Worm (Caenorhabditis elegans): ENCODE results near the gene Y32G9A.12.

The Y32G9A.12 gene

DNA sequence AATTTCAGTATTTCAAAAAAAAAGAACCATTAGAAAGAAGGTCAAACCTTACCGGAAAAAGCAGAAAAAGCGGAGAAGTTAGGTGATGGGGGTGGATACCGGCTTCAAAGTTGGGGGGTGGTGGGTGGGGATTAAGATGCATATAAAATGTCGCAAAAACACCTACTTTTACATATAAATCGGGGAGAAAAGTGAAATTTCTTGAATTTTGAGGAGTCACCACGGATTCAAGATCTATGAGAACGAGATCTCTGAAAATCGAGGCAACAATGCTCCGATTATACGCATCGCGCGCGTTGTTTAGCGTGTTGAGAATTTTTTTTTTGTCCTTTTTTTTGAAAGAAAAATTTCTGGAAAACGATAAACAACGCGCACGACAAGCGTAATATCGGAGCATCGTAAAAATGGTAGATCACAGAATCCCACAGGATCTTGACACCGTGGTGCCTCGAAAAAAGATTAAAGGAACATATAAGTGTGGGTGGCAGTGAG lies 44.5 kb downstream of the Y32G9A.12 start (continued):
- TF ChIP-seq sea-2 (GFP tag; IDR thresholded peaks at IDR 0.05) (no peak), him-1 (tag; optimal IDR thresholded peaks at IDR 0.05) (peak; percentile 60), cebp-2 (GFP tag; IDR thresholded peaks at IDR 0.05) (peak; percentile 59; the same call in 1 of the 2 replicates), D2030.7 (GFP tag; IDR thresholded peaks at IDR 0.05) (peak; percentile 68), bed-2 (GFP tag; IDR thresholded peaks at IDR 0.05) (no peak), B0035.1 (tag; optimal IDR thresholded peaks at IDR 0.05) (no peak), madf-10 (tag; optimal IDR thresholded peaks at IDR 0.05) (peak; percentile 20), K12H6.12 (tag; optimal IDR thresholded peaks at IDR 0.05) (peak; percentile 55), rcor-1 (GFP tag; IDR thresholded peaks at IDR 0.05) (peak; percentile 50), ama-1 (optimal IDR thresholded peaks at IDR 0.05) (no peak), ama-1 (GFP tag; optimal IDR thresholded peaks at IDR 0.05) (peak in 1 of 2 experiments; percentile 61), hmg-1.2 (GFP tag; IDR thresholded peaks at IDR 0.05) (peak; percentile 48), ekl-4 (GFP tag; IDR thresholded peaks at IDR 0.05) (peak; percentile 90), nhr-179 (tag; optimal IDR thresholded peaks at IDR 0.05) (no peak), ceh-100 (GFP tag; IDR thresholded peaks at IDR 0.05) (peak; percentile 91), bed-1 (GFP tag; IDR thresholded peaks at IDR 0.05) (no peak), tbp1 (GFP tag; optimal IDR thresholded peaks at IDR 0.05) (peak; percentile 58), ztf-28 (GFP tag; IDR thresholded peaks at IDR 0.05) (0 out of 2 replicates have a peak, but pooled peaks have one; percentile 60), Y56A3A.18 (GFP tag; IDR thresholded peaks at IDR 0.05) (peak; percentile 80; the same call in 1 of the 2 replicates), pha-4 (tag; optimal IDR thresholded peaks at IDR 0.05) (no peak), chd-7 (tag; optimal IDR thresholded peaks at IDR 0.05) (peak; percentile 91), somi-1 (GFP tag; optimal IDR thresholded peaks at IDR 0.05) (no peak), tlf-1 (GFP tag; optimal IDR thresholded peaks at IDR 0.05) (peak; percentile 54), F39B2.1 (GFP tag; IDR thresholded peaks at IDR 0.05) (peak; percentile 21; the same call in 1 of the 2 replicates), egrh-3 (GFP tag; IDR thresholded peaks at IDR 0.05) (no peak), F10E7.11 (tag; optimal IDR thresholded peaks at IDR 0.05) (peak; percentile 93), pbrm-1 (GFP tag; IDR thresholded peaks at IDR 0.05) (peak; percentile 67; the same call in 1 of the 2 replicates), B0261.1 (tag; optimal IDR thresholded peaks at IDR 0.05) (peak; percentile 38), madf-8 (GFP tag; conservative IDR thresholded peaks at IDR 0.05) (no peak), B0336.3 (GFP tag; IDR thresholded peaks at IDR 0.05) (peak; percentile 94), egl-44 (GFP tag; IDR thresholded peaks at IDR 0.05) (peak; percentile 32; the same call in 1 of the 2 replicates), zfh-2 (GFP tag; conservative IDR thresholded peaks at IDR 0.05) (no peak), fkh-3 (tag; optimal IDR thresholded peaks at IDR 0.05) (peak; percentile 8), ztf-3 (GFP tag; optimal IDR thresholded peaks at IDR 0.05) (no peak), atf-7 (tag; optimal IDR thresholded peaks at IDR 0.05) (peak; percentile 76), nfyb-1 (GFP tag; IDR thresholded peaks at IDR 0.05) (peak; percentile 53), T26A5.8 (tag; optimal IDR thresholded peaks at IDR 0.05) (peak; percentile 92), snpc-3.4 (tag; optimal IDR thresholded peaks at IDR 0.05) (peak; percentile 62), lsl-1 (GFP tag; optimal IDR thresholded peaks at IDR 0.05) (peak; percentile 46), dpff-1 (tag; optimal IDR thresholded peaks at IDR 0.05) (peak; percentile 69), rec-8 (tag; optimal IDR thresholded peaks at IDR 0.05) (peak in 1 of 2 experiments; percentile 33), C17E4.6 (GFP tag; IDR thresholded peaks at IDR 0.05) (0 out of 2 replicates have a peak, but pooled peaks have one; percentile 11), dpl-1 (GFP tag; optimal IDR thresholded peaks at IDR 0.05) (no peak), hsf-1 (GFP tag; IDR thresholded peaks at IDR 0.05) (peak; percentile 65), repo-1 (tag; optimal IDR thresholded peaks at IDR 0.05) (peak; percentile 87), zim-3 (tag; optimal IDR thresholded peaks at IDR 0.05) (peak; percentile 82), hrde-1 (tag; optimal IDR thresholded peaks at IDR 0.05; ENCODE audit: borderline replicate concordance) (peak; percentile 13), gei-17 (GFP tag; optimal IDR thresholded peaks at IDR 0.05) (peak; percentile 53), attf-6 (GFP tag; IDR thresholded peaks at IDR 0.05) (peak; percentile 69; the same call in 1 of the 2 replicates)

Measured in whole organism, young adult.